Fruit fly (Drosophila melanogaster) whole organism, prepupa: ENCODE measurements around the gene CG11601.

Experiments
- Blimp-1 ChIP-seq: fragments of 200-800 bp; sonication (Bioruptor generic); optimal IDR thresholded peaks from 3 replicates; lab custom pipeline; 2017; ENCODE audit warnings: missing biosample characterization, missing genetic modification characterization, mild to moderate bottlenecking, moderate library complexity, missing genetic modification reagents
- CG10631 ChIP-seq: fragments of 200-800 bp; sonication (Bioruptor generic); optimal IDR thresholded peaks from 2 replicates; lab custom pipeline; 2016; ENCODE audit warnings: missing biosample characterization, missing genetic modification characterization
- CG11294 ChIP-seq: fragments of 200-800 bp; sonication (Bioruptor generic); IDR thresholded peaks from 2 replicates; pipeline ENCODE4 v1.3.6; 2022; ENCODE audit warnings: missing biosample characterization, missing genetic modification characterization
- CG11762 ChIP-seq: fragments of 200-800 bp; sonication (Bioruptor generic); optimal IDR thresholded peaks from 3 replicates; lab custom pipeline; 2016; ENCODE audit warnings: missing biosample characterization, missing genetic modification characterization; ENCODE audit not compliant: insufficient read depth
- CG11902 ChIP-seq: fragments of 200-800 bp; sonication (Bioruptor generic); optimal IDR thresholded peaks from 3 replicates; lab custom pipeline; 2016; ENCODE audit warnings: missing biosample characterization, missing genetic modification characterization
- CG15336 ChIP-seq: fragments of 200-800 bp; sonication (Bioruptor generic); IDR thresholded peaks from 2 replicates; pipeline ENCODE4 v1.3.6; 2022; ENCODE audit warnings: missing biosample characterization, missing genetic modification characterization
- CG16779 ChIP-seq: fragments of 200-800 bp; sonication (Bioruptor generic); optimal IDR thresholded peaks from 3 replicates; lab custom pipeline; 2017; ENCODE audit warnings: missing biosample characterization, mild to moderate bottlenecking, missing genetic modification characterization
- CG3032 ChIP-seq: fragments of 200-800 bp; optimal IDR thresholded peaks from 2 replicates; lab custom pipeline; 2019; ENCODE audit warnings: missing biosample characterization, mild to moderate bottlenecking, missing genetic modification characterization, moderate library complexity
- CG31627 ChIP-seq: fragments of 200-800 bp; sonication (Bioruptor generic); optimal IDR thresholded peaks from 3 replicates; lab custom pipeline; 2016; ENCODE audit warnings: missing biosample characterization, missing genetic modification characterization
- CG32006 ChIP-seq: fragments of 200-800 bp; sonication (Bioruptor generic); optimal IDR thresholded peaks from 3 replicates; lab custom pipeline; 2017; ENCODE audit warnings: missing biosample characterization, mild to moderate bottlenecking, missing genetic modification characterization
- CG34406 ChIP-seq: fragments of 200-800 bp; sonication (Bioruptor generic); optimal IDR thresholded peaks from 3 replicates; lab custom pipeline; 2016; ENCODE audit warnings: missing biosample characterization, missing genetic modification characterization
- CG3919 ChIP-seq: fragments of 200-800 bp; sonication (Bioruptor generic); optimal IDR thresholded peaks from 3 replicates; lab custom pipeline; 2016; ENCODE audit warnings: missing biosample characterization, missing genetic modification characterization
- CG4318 ChIP-seq: fragments of 200-800 bp; sonication (Bioruptor generic); optimal IDR thresholded peaks from 3 replicates; lab custom pipeline; 2017; ENCODE audit warnings: missing biosample characterization, mild to moderate bottlenecking, missing genetic modification characterization
- CG6163 ChIP-seq: fragments of 200-800 bp; sonication (Bioruptor generic); IDR thresholded peaks from 3 replicates; pipeline ENCODE4 v1.3.6; 2022; ENCODE audit warnings: missing biosample characterization, missing genetic modification characterization
- CG6276 ChIP-seq: fragments of 200-800 bp; sonication (Bioruptor generic); optimal IDR thresholded peaks from 2 replicates; lab custom pipeline; 2017; ENCODE audit warnings: missing biosample characterization, mild to moderate bottlenecking, missing genetic modification characterization
- CG6792 ChIP-seq: fragments of 200-800 bp; sonication (Bioruptor generic); optimal IDR thresholded peaks from 3 replicates; lab custom pipeline; 2016; ENCODE audit warnings: missing biosample characterization, missing genetic modification characterization
- CG6808 ChIP-seq: fragments of 200-800 bp; sonication (Bioruptor generic); optimal IDR thresholded peaks from 3 replicates; lab custom pipeline; 2017; ENCODE audit warnings: missing biosample characterization, missing genetic modification characterization, mild to moderate bottlenecking, moderate library complexity, missing genetic modification reagents
- CG7368 ChIP-seq: fragments of 200-800 bp; sonication (Bioruptor generic); optimal IDR thresholded peaks from 3 replicates; lab custom pipeline; 2016; ENCODE audit warnings: missing biosample characterization, missing genetic modification characterization
- CG8119 ChIP-seq: fragments of 200-800 bp; sonication (Bioruptor generic); IDR thresholded peaks from 3 replicates; pipeline ENCODE4 v1.3.6; 2022; ENCODE audit warnings: missing biosample characterization, missing genetic modification characterization
- CG8319 ChIP-seq: fragments of 200-800 bp; sonication (Bioruptor generic); optimal IDR thresholded peaks from 3 replicates; lab custom pipeline; 2016; ENCODE audit warnings: missing biosample characterization, missing genetic modification characterization
- CG8632 ChIP-seq: fragments of 200-800 bp; sonication (Bioruptor generic); optimal IDR thresholded peaks from 3 replicates; lab custom pipeline; 2016; ENCODE audit warnings: missing biosample characterization, missing genetic modification characterization
- Eip75B ChIP-seq: fragments of 200-800 bp; sonication (Bioruptor generic); optimal IDR thresholded peaks from 3 replicates; lab custom pipeline; 2016; ENCODE audit warnings: missing biosample characterization, missing genetic modification characterization
- Eip93F ChIP-seq: fragments of 200-800 bp; sonication (Bioruptor generic); optimal IDR thresholded peaks from 2 replicates; lab custom pipeline; 2016; ENCODE audit warnings: missing biosample characterization, mild to moderate bottlenecking, missing genetic modification characterization
- Ets21C ChIP-seq: fragments of 200-800 bp; sonication (Bioruptor generic); optimal IDR thresholded peaks from 3 replicates; lab custom pipeline; 2016; ENCODE audit warnings: missing biosample characterization, missing genetic modification characterization
- Ets96B ChIP-seq: fragments of 200-800 bp; optimal IDR thresholded peaks from 2 replicates; lab custom pipeline; 2019; ENCODE audit warnings: missing biosample characterization, mild to moderate bottlenecking, missing genetic modification characterization, moderate library complexity
- Gug ChIP-seq: fragments of 200-800 bp; sonication (Bioruptor generic); IDR thresholded peaks from 2 replicates; pipeline ENCODE4 v1.3.6; 2022; ENCODE audit warnings: missing biosample characterization, missing genetic modification characterization
- Hr38 ChIP-seq: sonication (Bioruptor generic); optimal IDR thresholded peaks from 2 replicates; lab custom pipeline; 2016; ENCODE audit warnings: missing biosample characterization, missing genetic modification characterization
- Hr39 ChIP-seq: fragments of 200-800 bp; sonication (Bioruptor generic); optimal IDR thresholded peaks from 2 replicates; lab custom pipeline; 2016; ENCODE audit warnings: missing biosample characterization, missing genetic modification characterization
- Met ChIP-seq: fragments of 200-800 bp; sonication (Bioruptor generic); optimal IDR thresholded peaks from 3 replicates; lab custom pipeline; 2016; ENCODE audit warnings: missing biosample characterization, missing genetic modification characterization
- OdsH ChIP-seq: fragments of 200-800 bp; sonication (Bioruptor generic); optimal IDR thresholded peaks from 3 replicates; lab custom pipeline; 2016; ENCODE audit warnings: missing biosample characterization, missing genetic modification characterization
- Smox ChIP-seq: fragments of 200-800 bp; sonication (Bioruptor generic); optimal IDR thresholded peaks from 3 replicates; lab custom pipeline; 2016; ENCODE audit warnings: missing biosample characterization, missing genetic modification characterization
- Sox102F ChIP-seq: fragments of 200-800 bp; sonication (Bioruptor generic); optimal IDR thresholded peaks from 2 replicates; lab custom pipeline; 2016; ENCODE audit warnings: missing biosample characterization, mild to moderate bottlenecking, missing genetic modification characterization
- Sox14 ChIP-seq: fragments of 200-800 bp; sonication (Bioruptor generic); optimal IDR thresholded peaks from 3 replicates; lab custom pipeline; 2016; ENCODE audit warnings: missing biosample characterization, missing genetic modification characterization
- Sox15 ChIP-seq: fragments of 200-800 bp; sonication (Bioruptor generic); optimal IDR thresholded peaks from 3 replicates; lab custom pipeline; 2016; ENCODE audit warnings: missing biosample characterization, missing genetic modification characterization
- achi ChIP-seq: fragments of 200-800 bp; sonication (Bioruptor generic); optimal IDR thresholded peaks from 3 replicates; lab custom pipeline; 2016; ENCODE audit warnings: missing biosample characterization, missing genetic modification characterization
- acj6 ChIP-seq: fragments of 200-800 bp; sonication (Bioruptor generic); optimal IDR thresholded peaks from 3 replicates; lab custom pipeline; 2016; ENCODE audit warnings: missing biosample characterization, missing genetic modification characterization
- cyc ChIP-seq: fragments of 200-800 bp; sonication (Bioruptor generic); optimal IDR thresholded peaks from 3 replicates; lab custom pipeline; 2016; ENCODE audit warnings: missing biosample characterization, missing genetic modification characterization
- dsx ChIP-seq: fragments of 200-800 bp; optimal IDR thresholded peaks from 3 replicates; lab custom pipeline; 2019; ENCODE audit warnings: missing biosample characterization, mild to moderate bottlenecking, missing genetic modification characterization, moderate library complexity; ENCODE audit not compliant: poor library complexity, severe bottlenecking
- eg ChIP-seq: fragments of 200-800 bp; sonication (Bioruptor generic); IDR thresholded peaks from 3 replicates; pipeline ENCODE4 v1.3.6; 2022; ENCODE audit warnings: missing biosample characterization, missing genetic modification characterization
- esn ChIP-seq: fragments of 200-800 bp; sonication (Bioruptor generic); optimal IDR thresholded peaks from 2 replicates; lab custom pipeline; 2016; ENCODE audit warnings: missing biosample characterization, mild to moderate bottlenecking, missing genetic modification characterization, moderate library complexity
- fd59A ChIP-seq: fragments of 200-800 bp; sonication (Bioruptor generic); optimal IDR thresholded peaks from 2 replicates; lab custom pipeline; 2017; ENCODE audit warnings: missing biosample characterization, mild to moderate bottlenecking, missing genetic modification characterization, missing genetic modification reagents
- fd85E ChIP-seq: fragments of 200-800 bp; sonication (Bioruptor generic); optimal IDR thresholded peaks from 3 replicates; lab custom pipeline; 2016; ENCODE audit warnings: missing biosample characterization, missing genetic modification characterization
- net ChIP-seq: fragments of 200-800 bp; sonication (Bioruptor generic); optimal IDR thresholded peaks from 3 replicates; lab custom pipeline; 2016; ENCODE audit warnings: missing biosample characterization, missing genetic modification characterization
- pdm3 ChIP-seq: fragments of 200-800 bp; sonication (Bioruptor generic); optimal IDR thresholded peaks from 3 replicates; lab custom pipeline; 2016; ENCODE audit warnings: missing biosample characterization, missing genetic modification characterization
- spab ChIP-seq: fragments of 200-800 bp; sonication (Bioruptor generic); optimal IDR thresholded peaks from 2 replicates; lab custom pipeline; 2017; ENCODE audit warnings: missing biosample characterization, mild to moderate bottlenecking, missing genetic modification characterization, missing genetic modification reagents
- ss ChIP-seq, 2 experiments: fragments of 200-800 bp; sonication (Bioruptor generic); optimal IDR thresholded peaks; 2 replicates in 1 of 2; 3 replicates in 1 of 2; lab custom pipeline; 2017 to 2018; ENCODE audit warnings: mild to moderate bottlenecking in 2 of 2, missing biosample characterization in 2 of 2, missing genetic modification characterization in 2 of 2, moderate library complexity in 1 of 2
- svp ChIP-seq: fragments of 200-800 bp; sonication (Bioruptor generic); peaks from one replicate; lab custom pipeline; 2016; ENCODE audit warnings: missing biosample characterization, missing genetic modification characterization
- topi ChIP-seq: fragments of 200-800 bp; sonication (Bioruptor generic); optimal IDR thresholded peaks from 3 replicates; lab custom pipeline; 2016; ENCODE audit warnings: missing biosample characterization, missing genetic modification characterization
- vri ChIP-seq: fragments of 200-800 bp; sonication (Bioruptor generic); optimal IDR thresholded peaks from 3 replicates; lab custom pipeline; 2016; ENCODE audit warnings: missing biosample characterization, mild to moderate bottlenecking, missing genetic modification characterization

Gene CG11601

dm6 chr2L:286421-286820, 3.4 kb upstream of the CG11601 start (continued):
- TF ChIP-seq CG11902 (GFP tag; lab: Kevin White, UChicago) (peak; percentile 46), Smox (GFP tag; lab: Kevin White, UChicago) (no peak), Ets96B (peak; percentile 41), CG11762 (GFP tag; lab: Kevin White, UChicago) (peak; percentile 62), Ets21C (GFP tag; lab: Kevin White, UChicago) (peak; percentile 66), Hr38 (GFP tag; lab: Kevin White, UChicago) (no peak), CG6276 (GFP tag; lab: Kevin White, UChicago) (no peak), esn (GFP tag; lab: Kevin White, UChicago) (peak; percentile 88)

- TF ChIP-seq Eip75B (GFP tag; lab: Kevin White, UChicago) (peak; percentile 56), CG15336 (GFP tag; lab: Robert Waterston, UW) (no peak), CG16779 (no peak), Ets21C (GFP tag; lab: Kevin White, UChicago) (peak; percentile 28), CG8319 (GFP tag; lab: Kevin White, UChicago) (no peak), CG3919 (GFP tag; lab: Kevin White, UChicago) (peak; percentile 59), dsx (GFP tag; lab: Kevin White, UChicago) (peak; percentile 43), fd59A (no peak), CG11294 (GFP tag; lab: Robert Waterston, UW) (no peak), acj6 (peak; percentile 53), CG8119 (no peak), eg (GFP tag; lab: Robert Waterston, UW) (peak; percentile 71), CG34406 (peak; percentile 35), Met (GFP tag; lab: Kevin White, UChicago) (peak; percentile 65), Ets96B (peak; percentile 31), CG3032 (tag; lab: Kevin White, UChicago) (peak; percentile 17), CG11902 (GFP tag; lab: Kevin White, UChicago) (no peak), topi (GFP tag; lab: Kevin White, UChicago) (peak; percentile 45), CG32006 (GFP tag; lab: Kevin White, UChicago) (peak; percentile 6), pdm3 (GFP tag; lab: Kevin White, UChicago) (peak; percentile 47), svp (GFP tag; lab: Kevin White, UChicago) (peak; percentile 27), Sox14 (peak; percentile 64), esn (GFP tag; lab: Kevin White, UChicago) (peak; percentile 61), fd85E (GFP tag; lab: Kevin White, UChicago) (no peak), CG10631 (GFP tag; lab: Kevin White, UChicago) (peak; percentile 60), CG6163 (GFP tag; lab: Robert Waterston, UW) (peak; percentile 66; the same call in 2 of the 3 replicates), CG7368 (no peak), CG6792 (GFP tag; lab: Kevin White, UChicago) (no peak), achi (GFP tag; lab: Kevin White, UChicago) (peak; percentile 47), CG6808 (no peak), vri (GFP tag; lab: Kevin White, UChicago) (no peak), Eip93F (GFP tag; lab: Kevin White, UChicago) (no peak), ss (GFP tag; optimal IDR thresholded peaks at IDR 0.05; lab: Kevin White, UChicago) (no peak), Hr39 (peak; percentile 20), CG31627 (GFP tag; lab: Kevin White, UChicago) (peak; percentile 52), Sox15 (GFP tag; lab: Kevin White, UChicago) (no peak), CG8632 (GFP tag; lab: Kevin White, UChicago) (peak; percentile 27), cyc (GFP tag; lab: Kevin White, UChicago) (peak; percentile 39), spab (no peak), CG4318 (GFP tag; lab: Kevin White, UChicago) (no peak), Blimp-1 (GFP tag; lab: Kevin White, UChicago) (peak; percentile 1), net (GFP tag; lab: Kevin White, UChicago) (no peak), CG11762 (GFP tag; lab: Kevin White, UChicago) (no peak), Hr38 (GFP tag; lab: Kevin White, UChicago) (no peak), Sox102F (GFP tag; lab: Kevin White, UChicago) (no peak), Gug (GFP tag; lab: Robert Waterston, UW) (no peak), OdsH (peak; percentile 42)
Observed at dm6 chr2L:285596-286023, 2.5 kb upstream of the CG11601 start.
